Fruit fly (Drosophila melanogaster) whole organism, embryonic: ENCODE results near the gene CG11892.

Experiments used
- Aef1 ChIP-seq: fragments of 200-800 bp; sonication (Bioruptor generic); IDR thresholded peaks from 3 replicates; pipeline ENCODE4 v1.3.6; 2022; ENCODE audit warnings: missing biosample characterization, missing genetic modification characterization
- B-H1 ChIP-seq: fragments of 200-800 bp; sonication (Bioruptor generic); IDR thresholded peaks from 3 replicates; pipeline ENCODE4 v1.3.6; 2022; ENCODE audit warnings: missing biosample characterization, missing genetic modification characterization
- CG10366 ChIP-seq: fragments of 200-800 bp; sonication (Bioruptor generic); IDR thresholded peaks from 2 replicates; pipeline ENCODE4 v1.3.6; 2022; ENCODE audit warnings: missing biosample characterization, missing genetic modification characterization
- CG10431 ChIP-seq: fragments of 200-800 bp; sonication (Bioruptor generic); optimal IDR thresholded peaks from 3 replicates; lab custom pipeline; 2018; ENCODE audit warnings: missing biosample characterization, mild to moderate bottlenecking, missing genetic modification characterization
- CG11456 ChIP-seq: fragments of 200-800 bp; sonication (Bioruptor generic); IDR thresholded peaks from 3 replicates; pipeline ENCODE4 v1.3.6; 2022; ENCODE audit warnings: missing biosample characterization, missing genetic modification characterization
- CG1529 ChIP-seq: fragments of 200-800 bp; sonication (Bioruptor generic); optimal IDR thresholded peaks from 3 replicates; lab custom pipeline; 2018; ENCODE audit warnings: missing biosample characterization, missing genetic modification characterization
- CG1603 ChIP-seq: fragments of 200-800 bp; sonication (Bioruptor generic); optimal IDR thresholded peaks from 2 replicates; lab custom pipeline; 2019; ENCODE audit warnings: missing biosample characterization, mild to moderate bottlenecking, missing genetic modification characterization, moderate library complexity
- CG1647 ChIP-seq: fragments of 200-800 bp; sonication (Bioruptor generic); optimal IDR thresholded peaks from 3 replicates; lab custom pipeline; 2016; ENCODE audit warnings: missing biosample characterization, missing genetic modification characterization
- CG2678 ChIP-seq: fragments of 200-800 bp; sonication (Bioruptor generic); optimal IDR thresholded peaks from 3 replicates; lab custom pipeline; 2019; ENCODE audit warnings: missing biosample characterization, mild to moderate bottlenecking, missing genetic modification characterization, moderate library complexity
- CG2875 ChIP-seq: fragments of 200-800 bp; sonication (Bioruptor generic); optimal IDR thresholded peaks from 2 replicates; lab custom pipeline; 2017; ENCODE audit warnings: missing biosample characterization, mild to moderate bottlenecking, missing genetic modification characterization, missing genetic modification reagents
- CG34422 ChIP-seq: fragments of 200-800 bp; sonication (Bioruptor generic); IDR thresholded peaks from 3 replicates; pipeline ENCODE4 v1.3.6; 2022; ENCODE audit warnings: missing biosample characterization, missing genetic modification characterization
- CG4328 ChIP-seq: fragments of 200-800 bp; sonication (Bioruptor generic); optimal IDR thresholded peaks from 3 replicates; lab custom pipeline; 2017; ENCODE audit warnings: missing biosample characterization, missing genetic modification reagents, missing genetic modification characterization
- CG5953 ChIP-seq: fragments of 200-800 bp; sonication (Bioruptor generic); IDR thresholded peaks from 2 replicates; pipeline ENCODE4 v1.3.6; 2022; ENCODE audit warnings: missing biosample characterization, missing genetic modification characterization
- CG6254 ChIP-seq: fragments of 200-800 bp; sonication (Bioruptor generic); optimal IDR thresholded peaks from 3 replicates; lab custom pipeline; 2017; ENCODE audit warnings: mild to moderate bottlenecking, missing biosample characterization, missing genetic modification reagents, missing genetic modification characterization
- CG6272 ChIP-seq: fragments of 200-800 bp; sonication (Bioruptor generic); IDR thresholded peaks from 2 replicates; pipeline ENCODE4 v1.3.6; 2022; ENCODE audit warnings: missing biosample characterization, missing genetic modification characterization
- CG6689 ChIP-seq: fragments of 200-800 bp; sonication (Bioruptor generic); IDR thresholded peaks from 2 replicates; pipeline ENCODE4 v1.3.6; 2022; ENCODE audit warnings: missing biosample characterization, missing genetic modification characterization
- CG6791 ChIP-seq: fragments of 200-800 bp; sonication (Bioruptor generic); IDR thresholded peaks from 3 replicates; pipeline ENCODE4 v1.3.6; 2022; ENCODE audit warnings: missing biosample characterization, missing genetic modification characterization; ENCODE audit not compliant: partially characterized antibody
- CG9437 ChIP-seq: fragments of 200-800 bp; sonication (Bioruptor generic); optimal IDR thresholded peaks from 2 replicates; lab custom pipeline; 2018; ENCODE audit warnings: missing biosample characterization, mild to moderate bottlenecking, missing genetic modification characterization
- CG9727 ChIP-seq: fragments of 200-800 bp; sonication (Bioruptor generic); optimal IDR thresholded peaks from 3 replicates; lab custom pipeline; 2017; ENCODE audit warnings: missing biosample characterization, mild to moderate bottlenecking, missing genetic modification characterization
- CTCF ChIP-seq: fragments of 200-800 bp; sonication (Bioruptor generic); optimal IDR thresholded peaks from 2 replicates; lab custom pipeline; 2017; ENCODE audit warnings: missing biosample characterization, mild to moderate bottlenecking, missing genetic modification characterization, moderate library complexity
- CoRest ChIP-seq: fragments of 200-800 bp; sonication (Bioruptor generic); optimal IDR thresholded peaks from 3 replicates; lab custom pipeline; 2018; ENCODE audit warnings: missing biosample characterization, mild to moderate bottlenecking, missing genetic modification characterization, moderate library complexity
- Doc3 ChIP-seq: fragments of 200-800 bp; sonication (Bioruptor generic); IDR thresholded peaks from 3 replicates; pipeline ENCODE4 v1.3.6; 2022; ENCODE audit warnings: missing biosample characterization, missing genetic modification characterization; ENCODE audit not compliant: partially characterized antibody
- Dp ChIP-seq: fragments of 200-800 bp; sonication (Bioruptor generic); optimal IDR thresholded peaks from 2 replicates; lab custom pipeline; 2018; ENCODE audit warnings: missing biosample characterization, mild to moderate bottlenecking, missing genetic modification characterization, moderate library complexity
- Gug ChIP-seq: fragments of 200-800 bp; sonication (Bioruptor generic); IDR thresholded peaks from 4 replicates; pipeline ENCODE4 v1.3.6; 2022; ENCODE audit warnings: missing biosample characterization, missing genetic modification characterization
- Hr39 ChIP-seq: fragments of >200 bp; optimal IDR thresholded peaks from 2 replicates; lab custom pipeline; 2017
- Lhr ChIP-seq: fragments of 200-800 bp; sonication (Bioruptor generic); optimal IDR thresholded peaks from 3 replicates; lab custom pipeline; 2017; ENCODE audit warnings: mild to moderate bottlenecking, missing biosample characterization, missing genetic modification reagents, missing genetic modification characterization
- MTF-1 ChIP-seq: fragments of 200-800 bp; sonication (Bioruptor generic); optimal IDR thresholded peaks from 2 replicates; lab custom pipeline; 2018; ENCODE audit warnings: missing biosample characterization, mild to moderate bottlenecking, missing genetic modification characterization, borderline replicate concordance
- NC2β ChIP-seq: fragments of 200-800 bp; sonication (Bioruptor generic); optimal IDR thresholded peaks from 2 replicates; lab custom pipeline; 2016; ENCODE audit warnings: missing biosample characterization, missing genetic modification characterization
- Opbp ChIP-seq: fragments of 200-800 bp; sonication (Bioruptor generic); IDR thresholded peaks from 3 replicates; pipeline ENCODE4 v1.3.6; 2022; ENCODE audit warnings: missing biosample characterization, missing genetic modification characterization; ENCODE audit not compliant: partially characterized antibody
- Poxn ChIP-seq: fragments of 200-800 bp; sonication (Bioruptor generic); IDR thresholded peaks from 2 replicates; pipeline ENCODE4 v1.3.6; 2022; ENCODE audit warnings: missing biosample characterization, missing genetic modification characterization
- TFAM ChIP-seq: fragments of 200-800 bp; sonication (Bioruptor generic); optimal IDR thresholded peaks from 2 replicates; lab custom pipeline; 2017; ENCODE audit warnings: missing biosample characterization, missing genetic modification characterization, inconsistent platforms
- ash1 ChIP-seq: fragments of 200-800 bp; sonication (Bioruptor generic); optimal IDR thresholded peaks from 2 replicates; lab custom pipeline; 2018; ENCODE audit warnings: missing biosample characterization, mild to moderate bottlenecking, missing genetic modification characterization
- cas ChIP-seq: fragments of 200-800 bp; sonication (Bioruptor generic); IDR thresholded peaks from 2 replicates; pipeline ENCODE4 v1.3.6; 2022; ENCODE audit warnings: missing biosample characterization, missing genetic modification characterization
- chn ChIP-seq: fragments of 200-800 bp; sonication (Bioruptor generic); optimal IDR thresholded peaks from 2 replicates; lab custom pipeline; 2016; ENCODE audit warnings: missing biosample characterization, missing genetic modification characterization
- ci ChIP-seq: fragments of 200-800 bp; sonication (Bioruptor generic); IDR thresholded peaks from 3 replicates; pipeline ENCODE4 v1.3.6; 2022; ENCODE audit warnings: missing biosample characterization, missing genetic modification characterization
- crc ChIP-seq: fragments of 200-800 bp; sonication (Bioruptor generic); optimal IDR thresholded peaks from 2 replicates; lab custom pipeline; 2016; ENCODE audit warnings: missing biosample characterization, missing genetic modification characterization
- crp ChIP-seq, 2 experiments: fragments of 200-800 bp; sonication (Bioruptor generic); optimal IDR thresholded peaks; 2 replicates in 1 of 2; 3 replicates in 1 of 2; lab custom pipeline; 2017; ENCODE audit warnings: missing biosample characterization in 2 of 2, missing genetic modification characterization in 2 of 2, mild to moderate bottlenecking in 1 of 2, moderate library complexity in 1 of 2
- dpn ChIP-seq, 2 experiments: fragments of 200-800 bp; sonication (Bioruptor generic); optimal IDR thresholded peaks; 3 replicates each; lab custom pipeline; 2016; ENCODE audit warnings: missing biosample characterization in 2 of 2, missing genetic modification characterization in 2 of 2
- fd64A ChIP-seq: fragments of 200-800 bp; sonication (Bioruptor generic); optimal IDR thresholded peaks from 3 replicates; lab custom pipeline; 2018; ENCODE audit warnings: missing biosample characterization, mild to moderate bottlenecking, missing genetic modification characterization
- fd96Cb ChIP-seq: fragments of 200-800 bp; sonication (Bioruptor generic); optimal IDR thresholded peaks from 2 replicates; lab custom pipeline; 2018; ENCODE audit warnings: missing biosample characterization, mild to moderate bottlenecking, missing genetic modification characterization, moderate library complexity
- jumu ChIP-seq: fragments of 200-800 bp; sonication (Bioruptor generic); optimal IDR thresholded peaks from 3 replicates; lab custom pipeline; 2016; ENCODE audit warnings: missing biosample characterization, missing genetic modification characterization
- lab ChIP-seq: fragments of 200-800 bp; sonication (Bioruptor generic); optimal IDR thresholded peaks from 3 replicates; lab custom pipeline; 2017; ENCODE audit warnings: missing biosample characterization, missing genetic modification characterization, mild to moderate bottlenecking, moderate library complexity, missing genetic modification reagents
- sim ChIP-seq: fragments of 200-800 bp; sonication (Bioruptor generic); IDR thresholded peaks from 2 replicates; pipeline ENCODE4 v1.3.6; 2022; ENCODE audit warnings: missing biosample characterization, missing genetic modification characterization
- sna ChIP-seq: fragments of 200-800 bp; sonication (Bioruptor generic); IDR thresholded peaks from 2 replicates; pipeline ENCODE4 v1.3.6; 2022; ENCODE audit warnings: missing biosample characterization, missing genetic modification characterization; ENCODE audit not compliant: partially characterized antibody
- sob ChIP-seq: fragments of 200-800 bp; sonication (Bioruptor generic); IDR thresholded peaks from 2 replicates; pipeline ENCODE4 v1.3.6; 2022; ENCODE audit warnings: missing biosample characterization, missing genetic modification characterization
- tin ChIP-seq: fragments of 200-800 bp; sonication (Bioruptor generic); optimal IDR thresholded peaks from 3 replicates; lab custom pipeline; 2016; ENCODE audit warnings: missing biosample characterization, missing genetic modification characterization
- toy ChIP-seq: fragments of 200-800 bp; sonication (Bioruptor generic); IDR thresholded peaks from 2 replicates; pipeline ENCODE4 v1.3.6; 2022; ENCODE audit warnings: missing biosample characterization, missing genetic modification characterization
- vnd ChIP-seq: fragments of 200-800 bp; sonication (Bioruptor generic); IDR thresholded peaks from 3 replicates; pipeline ENCODE4 v1.3.6; 2022; ENCODE audit warnings: missing biosample characterization, missing genetic modification characterization; ENCODE audit not compliant: partially characterized antibody
- zen2 ChIP-seq: fragments of 200-800 bp; sonication (Bioruptor generic); IDR thresholded peaks from 3 replicates; pipeline ENCODE4 v1.3.6; 2022; ENCODE audit warnings: missing biosample characterization, missing genetic modification characterization; ENCODE audit not compliant: partially characterized antibody
- zfh2 ChIP-seq: fragments of 200-800 bp; sonication (Bioruptor generic); optimal IDR thresholded peaks from 2 replicates; lab custom pipeline; 2016; ENCODE audit warnings: missing biosample characterization, missing genetic modification characterization

Gene CG11892

dm6 chr3R:25258628-25259240 is 22.6 kb upstream of the CG11892 start, which contains the start of gene CG11857 (continued):
- TF ChIP-seq MTF-1 (GFP tag; lab: Kevin White, UChicago) (peak; percentile 91), zen2 (GFP tag; lab: Robert Waterston, UW) (peak; percentile 99), CG2678 (tag; lab: Kevin White, UChicago) (peak; percentile 98), fd96Cb (peak; percentile 98), CG6254 (GFP tag; lab: Kevin White, UChicago) (peak; percentile 74), Dp (GFP tag; lab: Kevin White, UChicago) (peak; percentile 65), vnd (GFP tag; lab: Robert Waterston, UW) (peak; percentile 100), Gug (GFP tag; lab: Robert Waterston, UW) (peak; percentile 99), Opbp (GFP tag; lab: Robert Waterston, UW) (peak; percentile 99), crp (GFP tag; optimal IDR thresholded peaks at IDR 0.05; lab: Kevin White, UChicago) (peak in 1 of 2 experiments; percentile 72), cas (GFP tag; lab: Robert Waterston, UW) (peak; percentile 98), TFAM (peak; percentile 73), Lhr (GFP tag; lab: Kevin White, UChicago) (peak; percentile 92), CG6272 (peak; percentile 99), Hr39 (lab: Kevin White, UChicago) (no peak), CG2875 (peak; percentile 90), CG4328 (GFP tag; lab: Kevin White, UChicago) (peak; percentile 91), CG1529 (GFP tag; lab: Kevin White, UChicago) (peak; percentile 94), sna (peak; percentile 100), CG9437 (GFP tag; lab: Kevin White, UChicago) (peak; percentile 88), CG1647 (GFP tag; lab: Kevin White, UChicago) (peak; percentile 97), CG10366 (peak; percentile 99), CG11456 (GFP tag; lab: Robert Waterston, UW) (peak; percentile 99), Aef1 (GFP tag; lab: Robert Waterston, UW) (peak; percentile 99), zfh2 (GFP tag; lab: Kevin White, UChicago) (peak; percentile 99), CG1603 (peak; percentile 97), toy (GFP tag; lab: Robert Waterston, UW) (peak; percentile 97), CG10431 (GFP tag; lab: Kevin White, UChicago) (peak; percentile 82), CG34422 (peak; percentile 100), CG6689 (GFP tag; lab: Robert Waterston, UW) (peak; percentile 98), CoRest (tag; lab: Kevin White, UChicago) (peak; percentile 99), ash1 (peak; percentile 84), jumu (GFP tag; lab: Kevin White, UChicago) (peak; percentile 97), dpn (GFP tag; optimal IDR thresholded peaks at IDR 0.05; lab: Kevin White, UChicago) (peak; percentile 98 to 99), NC2β (GFP tag; lab: Kevin White, UChicago) (peak; percentile 96), CG6791 (GFP tag; lab: Robert Waterston, UW) (peak; percentile 98), CTCF (peak; percentile 59), crc (GFP tag; lab: Kevin White, UChicago) (peak; percentile 95), CG9727 (GFP tag; lab: Kevin White, UChicago) (peak; percentile 98), chn (GFP tag; lab: Kevin White, UChicago) (peak; percentile 98), B-H1 (peak; percentile 98), fd64A (GFP tag; lab: Kevin White, UChicago) (peak; percentile 78), Poxn (GFP tag; lab: Robert Waterston, UW) (peak; percentile 97), tin (GFP tag; lab: Kevin White, UChicago) (peak; percentile 99), sim (peak; percentile 95), lab (peak; percentile 98), sob (peak; percentile 100), Doc3 (peak; percentile 100), ci (GFP tag; lab: Robert Waterston, UW) (peak; percentile 99), CG5953 (peak; percentile 96)
